Worm (Caenorhabditis elegans) whole organism, late embryonic: ENCODE results near the gene unc-32.

ENCODE experiments used
- ama-1 ChIP-seq: fragments of 150-350 bp; optimal IDR thresholded peaks from 2 replicates; lab custom pipeline; 2014
- hlh-6 ChIP-seq: sonication (generic microtip); optimal IDR thresholded peaks from 2 replicates; lab custom pipeline; 2016; ENCODE audit warnings: missing genotype, missing genetic modification characterization, missing compliant biosample characterization
- lim-6 ChIP-seq: sonication (generic microtip); optimal IDR thresholded peaks from 2 replicates; lab custom pipeline; 2016; ENCODE audit warnings: missing genetic modification characterization, missing compliant biosample characterization
- nfya-1 ChIP-seq: sonication (generic microtip); optimal IDR thresholded peaks from 2 replicates; lab custom pipeline; 2017; ENCODE audit warnings: missing genetic modification characterization, mild to moderate bottlenecking, missing compliant biosample characterization, antibody characterized with exemption, moderate library complexity
- nhr-11 ChIP-seq: fragments of 150-350 bp; optimal IDR thresholded peaks from 2 replicates; lab custom pipeline; 2014; ENCODE audit warnings: missing biosample characterization, missing genetic modification characterization
- zip-5 ChIP-seq: sonication (generic microtip); optimal IDR thresholded peaks from 2 replicates; lab custom pipeline; 2016; ENCODE audit warnings: missing genetic modification characterization, missing compliant biosample characterization

- TF ChIP-seq lim-6 (tag; lab: Kevin White, UChicago) (no peak), zip-5 (tag; lab: Kevin White, UChicago) (no peak), ama-1 (lab: Kevin White, UChicago) (no peak), nhr-11 (tag; lab: Kevin White, UChicago) (no peak), nfya-1 (tag; lab: Kevin White, UChicago) (no peak), hlh-6 (tag; lab: Kevin White, UChicago) (no peak)
Measured at ce11 chrIII:8894782-8895181, 10.6 kb upstream of the unc-32 start, which contains the start of gene asna-1.
